Worm (Caenorhabditis elegans) whole organism, L4 larva: Measurements from ENCODE around the gene ins-7.

Experiments
- dmd-6 ChIP-seq: fragments of 200-800 bp; sonication (Bioruptor generic); IDR thresholded peaks from 2 replicates; pipeline ENCODE4 v1.3.6; 2022; ENCODE audit warnings: missing genetic modification reagents, missing genetic modification characterization, missing compliant biosample characterization
- egl-43 ChIP-seq: fragments of 200-800 bp; sonication (Bioruptor generic); IDR thresholded peaks from 2 replicates; pipeline ENCODE4 v1.3.6; 2022; ENCODE audit warnings: missing genetic modification reagents, missing genetic modification characterization, missing compliant biosample characterization

Gene ins-7

ce11 chrIV:9632094-9632493 lies 50.6 kb downstream of the ins-7 start:
- TF ChIP-seq egl-43 (GFP tag; lab: Robert Waterston, UW) (no peak), dmd-6 (GFP tag; lab: Robert Waterston, UW) (peak; percentile 8; the same call in 1 of the 2 replicates)
